Worm (Caenorhabditis elegans) whole organism, L4 larva: ENCODE measurements around the gene tag-153.

Source experiments
- R02D3.7 ChIP-seq: fragments of 150-350 bp; sonication (generic microtip); optimal IDR thresholded peaks from 3 replicates; lab custom pipeline; 2014; ENCODE audit warnings: missing biosample characterization, missing genetic modification characterization
- gei-8 ChIP-seq: fragments of 200-800 bp; sonication (Bioruptor generic); optimal IDR thresholded peaks from 2 replicates; lab custom pipeline; 2018; ENCODE audit warnings: mild to moderate bottlenecking, missing genetic modification characterization, missing compliant biosample characterization
- hlh-30 ChIP-seq: sonication (generic microtip); optimal IDR thresholded peaks from 2 replicates; lab custom pipeline; 2017; ENCODE audit warnings: antibody characterized with exemption, mild to moderate bottlenecking, missing genetic modification characterization, missing compliant biosample characterization; ENCODE audit not compliant: insufficient read depth
- mes-2 ChIP-seq: sonication (generic microtip); optimal IDR thresholded peaks from 2 replicates; lab custom pipeline; 2016; ENCODE audit warnings: missing genotype, mild to moderate bottlenecking, missing genetic modification characterization, missing compliant biosample characterization; ENCODE audit not compliant: poor library complexity, severe bottlenecking
- spr-3 ChIP-seq: fragments of 200-800 bp; sonication (Bioruptor generic); optimal IDR thresholded peaks from 2 replicates; lab custom pipeline; 2018; ENCODE audit warnings: mild to moderate bottlenecking, missing genetic modification characterization, missing compliant biosample characterization
- unc-130 ChIP-seq: sonication (generic microtip); optimal IDR thresholded peaks from 2 replicates; lab custom pipeline; 2016; ENCODE audit warnings: missing genetic modification reagents, missing genetic modification characterization, missing compliant biosample characterization

DNA sequence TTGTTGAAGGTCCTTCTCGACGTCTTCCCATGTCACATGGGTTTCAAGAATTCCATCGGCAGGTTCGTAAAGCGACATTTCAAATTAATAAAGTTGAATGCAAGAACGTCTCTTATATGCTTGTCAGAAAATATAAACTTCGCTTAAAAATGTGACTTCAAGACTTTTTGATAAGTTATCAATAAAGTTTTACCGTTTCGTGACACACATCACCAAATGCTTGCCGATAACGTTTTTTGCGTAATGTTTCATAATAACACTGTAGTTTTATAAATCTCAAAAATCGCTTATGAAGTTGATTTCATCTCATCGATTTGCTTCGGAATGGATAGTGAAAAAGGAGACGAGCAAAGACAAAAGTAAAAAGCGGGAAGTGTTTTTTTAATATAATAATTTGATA lies 50.6 kb downstream of the tag-153 start, which contains the start of gene E02C12.8:
- TF ChIP-seq spr-3 (GFP tag; lab: Kevin White, UChicago) (no peak), mes-2 (tag; lab: Kevin White, UChicago) (no peak), gei-8 (GFP tag; lab: Kevin White, UChicago) (no peak), hlh-30 (tag; lab: Kevin White, UChicago) (peak; percentile 2), unc-130 (GFP tag; lab: Kevin White, UChicago) (no peak), R02D3.7 (tag; lab: Kevin White, UChicago) (no peak)
